Fruit fly (Drosophila melanogaster) whole organism, wandering third instar larva: ENCODE data around the gene beta4GalNAcTB.
A peak's percentile ranks its signal among the peaks of the same experiment; 100 is the strongest.

Source experiments
- Abd-B ChIP-seq: fragments of >200 bp; optimal IDR thresholded peaks from 2 replicates; lab custom pipeline; 2017; ENCODE audit warnings: missing biosample characterization, missing genetic modification characterization
- CG32264 ChIP-seq: fragments of 200-800 bp; sonication (Bioruptor generic); optimal IDR thresholded peaks from 2 replicates; lab custom pipeline; 2016; ENCODE audit warnings: missing biosample characterization, missing genetic modification characterization
- CG9705 ChIP-seq: fragments of 200-800 bp; sonication (Bioruptor generic); optimal IDR thresholded peaks from 2 replicates; lab custom pipeline; 2018; ENCODE audit warnings: missing biosample characterization, mild to moderate bottlenecking, missing genetic modification characterization
- CrebA ChIP-seq: fragments of 200-800 bp; sonication (Bioruptor generic); optimal IDR thresholded peaks from 2 replicates; lab custom pipeline; 2016; ENCODE audit warnings: missing biosample characterization, mild to moderate bottlenecking, missing genetic modification characterization, borderline replicate concordance
- Dfd ChIP-seq: fragments of >200 bp; optimal IDR thresholded peaks from 2 replicates; lab custom pipeline; 2017; ENCODE audit warnings: missing biosample characterization, missing genetic modification characterization
- GATAd ChIP-seq: sonication (Bioruptor generic); optimal IDR thresholded peaks from 2 replicates; lab custom pipeline; 2016; ENCODE audit warnings: missing biosample characterization, missing genetic modification characterization
- HLH106 ChIP-seq: fragments of 200-800 bp; optimal IDR thresholded peaks from 3 replicates; lab custom pipeline; 2019; ENCODE audit warnings: missing biosample characterization, mild to moderate bottlenecking, missing genetic modification characterization, moderate library complexity
- Hnf4 ChIP-seq: fragments of 200-800 bp; sonication (Bioruptor generic); optimal IDR thresholded peaks from 2 replicates; lab custom pipeline; 2016; ENCODE audit warnings: missing biosample characterization, mild to moderate bottlenecking, missing genetic modification characterization
- Hr83 ChIP-seq: fragments of 200-300 bp; sonication (Bioruptor generic); optimal IDR thresholded peaks from 2 replicates; lab custom pipeline; 2016; ENCODE audit warnings: missing biosample characterization, mild to moderate bottlenecking, missing genetic modification characterization, moderate library complexity; ENCODE audit not compliant: poor library complexity, severe bottlenecking
- Jra ChIP-seq: sonication (Bioruptor generic); optimal IDR thresholded peaks from 2 replicates; lab custom pipeline; 2016; ENCODE audit warnings: missing biosample characterization, missing genetic modification characterization
- Mio ChIP-seq: sonication (Bioruptor generic); optimal IDR thresholded peaks from 2 replicates; lab custom pipeline; 2016; ENCODE audit warnings: missing biosample characterization, missing genetic modification characterization
- Myc ChIP-seq: fragments of >200 bp; optimal IDR thresholded peaks from 2 replicates; lab custom pipeline; 2017
- N ChIP-seq: fragments of >200 bp; optimal IDR thresholded peaks from 2 replicates; lab custom pipeline; 2018; ENCODE audit warnings: missing biosample characterization, missing external identifiers, missing genetic modification characterization
- OdsH ChIP-seq: fragments of 200-800 bp; sonication (Bioruptor generic); optimal IDR thresholded peaks from 2 replicates; lab custom pipeline; 2016; ENCODE audit warnings: missing biosample characterization, mild to moderate bottlenecking, missing genetic modification characterization
- Rel ChIP-seq, 2 experiments: fragments of 200-800 bp; sonication (Bioruptor generic) in 1 of 2; optimal IDR thresholded peaks; 2 replicates in 1 of 2; 3 replicates in 1 of 2; lab custom pipeline; 2016 to 2019; ENCODE audit warnings: mild to moderate bottlenecking in 2 of 2, missing biosample characterization in 2 of 2, missing genetic modification characterization in 2 of 2, moderate library complexity in 1 of 2
- Sp1 ChIP-seq: fragments of 200-800 bp; sonication (Bioruptor generic); optimal IDR thresholded peaks from 3 replicates; lab custom pipeline; 2019; ENCODE audit warnings: missing biosample characterization, mild to moderate bottlenecking, missing genetic modification characterization, moderate library complexity
- Vsx2 ChIP-seq: fragments of 200-300, 225-300 bp; sonication (Bioruptor generic); optimal IDR thresholded peaks from 2 replicates; lab custom pipeline; 2018; ENCODE audit warnings: missing biosample characterization, missing genetic modification characterization; ENCODE audit not compliant: partially characterized antibody
- br ChIP-seq: fragments of 200-800 bp; sonication (Bioruptor generic); optimal IDR thresholded peaks from 2 replicates; lab custom pipeline; 2016; ENCODE audit warnings: missing biosample characterization, missing genetic modification characterization
- dl ChIP-seq, 2 experiments: fragments of 175-275, 200-275 bp in 1 of 2; fragments of 200-275 bp in 1 of 2; sonication (Bioruptor generic); optimal IDR thresholded peaks; lab custom pipeline; 2018; ENCODE audit warnings: mild to moderate bottlenecking in 2 of 2, missing biosample characterization in 2 of 2, missing genetic modification characterization in 2 of 2, moderate library complexity in 2 of 2; ENCODE audit not compliant: partially characterized antibody in 2 of 2, insufficient read depth in 1 of 2
- dmrt93B ChIP-seq: fragments of 200-800 bp; sonication (Bioruptor generic); optimal IDR thresholded peaks from 2 replicates; lab custom pipeline; 2018; ENCODE audit warnings: missing biosample characterization, mild to moderate bottlenecking, missing genetic modification characterization
- dsf ChIP-seq: sonication (Bioruptor generic); optimal IDR thresholded peaks from 2 replicates; lab custom pipeline; 2016; ENCODE audit warnings: missing biosample characterization, missing genetic modification characterization, borderline replicate concordance
- ey ChIP-seq: fragments of 200-800 bp; sonication (Bioruptor generic); optimal IDR thresholded peaks from 2 replicates; lab custom pipeline; 2016; ENCODE audit warnings: missing biosample characterization, missing genetic modification characterization
- foxo ChIP-seq, 2 experiments: fragments of 200-800 bp; sonication (Bioruptor generic); optimal IDR thresholded peaks; 2 replicates in 1 of 2; 3 replicates in 1 of 2; lab custom pipeline; 2016 to 2017; ENCODE audit warnings: missing biosample characterization in 2 of 2, missing genetic modification characterization in 2 of 2
- fru ChIP-seq: fragments of 200-800 bp; sonication (Bioruptor generic); optimal IDR thresholded peaks from 3 replicates; lab custom pipeline; 2016; ENCODE audit warnings: missing biosample characterization, mild to moderate bottlenecking, missing genetic modification characterization
- h ChIP-seq: fragments of 200-800 bp; sonication (Bioruptor generic); optimal IDR thresholded peaks from 3 replicates; lab custom pipeline; 2016; ENCODE audit warnings: missing biosample characterization, mild to moderate bottlenecking, missing genetic modification characterization
- jim ChIP-seq: fragments of 175-275, 200-325 bp; sonication (Bioruptor generic); optimal IDR thresholded peaks from 2 replicates; lab custom pipeline; 2016; ENCODE audit warnings: missing biosample characterization, mild to moderate bottlenecking, missing genetic modification characterization
- lola ChIP-seq: fragments of >200 bp; optimal IDR thresholded peaks from 2 replicates; lab custom pipeline; 2017; ENCODE audit warnings: missing biosample characterization, missing genetic modification characterization
- pan ChIP-seq: fragments of >200 bp; optimal IDR thresholded peaks from 2 replicates; lab custom pipeline; 2017
- rgr ChIP-seq: fragments of 200-800 bp; sonication (Bioruptor generic); optimal IDR thresholded peaks from 3 replicates; lab custom pipeline; 2016; ENCODE audit warnings: missing biosample characterization, mild to moderate bottlenecking, missing genetic modification characterization
- tai ChIP-seq: sonication (Bioruptor generic); optimal IDR thresholded peaks from 2 replicates; lab custom pipeline; 2016; ENCODE audit warnings: missing biosample characterization, missing genetic modification characterization
- usp ChIP-seq: fragments of >200 bp; optimal IDR thresholded peaks from 2 replicates; lab custom pipeline; 2017; ENCODE audit warnings: missing biosample characterization, missing genetic modification characterization
- woc ChIP-seq: sonication (Bioruptor generic); optimal IDR thresholded peaks from 2 replicates; lab custom pipeline; 2016; ENCODE audit warnings: missing biosample characterization, mild to moderate bottlenecking, missing genetic modification characterization

beta4GalNAcTB gene

dm6 chr3R:29032542-29032941 is 1.3 kb downstream of the beta4GalNAcTB start, which contains the start of gene Ssl2:
Gene Ssl2 (minus strand): TSS chr3R:29032642.
- TF ChIP-seq woc (GFP tag; lab: Kevin White, UChicago) (no peak), usp (no peak), dl (GFP tag; optimal IDR thresholded peaks at IDR 0.05; lab: Kevin White, UChicago; ENCODE audit: insufficient read depth in 1 of 2, partially characterized antibody in 2 of 2) (no peak), Jra (GFP tag; lab: Kevin White, UChicago) (no peak), N (GFP tag; lab: Kevin White, UChicago) (no peak), CG32264 (no peak), fru (no peak), foxo (GFP tag; optimal IDR thresholded peaks at IDR 0.05; lab: Kevin White, UChicago) (no peak), br (GFP tag; lab: Kevin White, UChicago) (no peak), dmrt93B (GFP tag; lab: Kevin White, UChicago) (no peak), GATAd (GFP tag; lab: Kevin White, UChicago) (no peak), dsf (GFP tag; lab: Kevin White, UChicago) (no peak), ey (no peak)

DNA sequence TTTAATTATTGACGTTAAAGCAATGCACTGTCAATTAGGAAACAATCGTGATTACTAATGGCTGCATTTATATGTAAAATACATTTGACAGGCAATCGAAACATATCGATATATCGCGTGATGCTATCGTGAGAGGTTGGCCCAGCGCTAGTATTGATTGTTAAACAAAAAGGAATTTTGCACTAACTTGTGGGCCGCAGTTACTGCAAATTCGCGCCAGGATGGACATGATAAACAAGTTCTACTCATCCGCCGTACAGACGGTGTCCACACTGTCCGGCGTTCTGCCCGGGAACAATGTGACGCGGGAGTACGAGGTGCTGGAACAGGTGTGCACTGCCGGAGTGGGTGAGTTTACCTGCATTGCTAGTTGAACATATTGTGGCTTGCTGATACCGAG is 6.7 kb downstream of the beta4GalNAcTB start, which contains the start of the genes eIF4E6 and CG1951:
Gene eIF4E6, minus strand, starts transcription at position 53 of the 400 bp plus-strand sequence.
Gene CG1951, plus strand, starts transcription at position 115 of the 400 bp plus-strand sequence.
- TF ChIP-seq Hr83 (GFP tag; lab: Kevin White, UChicago) (peak; percentile 19), OdsH (GFP tag; lab: Kevin White, UChicago) (no peak), h (peak; percentile 25), Rel (GFP tag; optimal IDR thresholded peaks at IDR 0.05; lab: Kevin White, UChicago) (no peak), Rel (tag; optimal IDR thresholded peaks at IDR 0.05; lab: Kevin White, UChicago) (peak; percentile 28), lola (GFP tag; lab: Kevin White, UChicago) (no peak)

DNA sequence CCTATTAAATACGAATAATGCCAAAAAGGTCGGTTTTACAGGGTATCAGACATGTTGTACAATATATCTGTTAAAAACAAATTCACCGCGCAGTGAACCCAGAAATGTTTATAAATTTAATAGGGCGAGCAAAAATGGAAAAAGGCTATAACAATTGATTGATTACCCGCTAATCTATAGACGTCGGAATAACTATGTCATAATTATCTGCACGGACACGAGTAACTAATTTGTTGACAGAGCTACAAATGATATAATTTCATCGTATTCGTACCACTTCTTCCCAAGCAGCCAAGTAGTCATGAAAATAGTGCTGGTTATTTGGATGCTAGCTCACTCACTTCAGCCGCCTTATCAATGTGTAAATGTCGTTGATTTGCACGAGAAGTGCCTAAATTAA is 9.1 kb downstream of the beta4GalNAcTB start, which contains the start of gene CG14518:
Gene CG14518, plus strand, starts transcription at position 301 of the 400 bp plus-strand sequence.
- TF ChIP-seq Vsx2 (GFP tag; lab: Kevin White, UChicago): no peak
- TF ChIP-seq Hr83 (GFP tag; lab: Kevin White, UChicago): no peak
- no peak for TF ChIP-seq CrebA (GFP tag; lab: Kevin White, UChicago)
- no peak for TF ChIP-seq CG32264
- TF ChIP-seq dl (GFP tag; optimal IDR thresholded peaks at IDR 0.05; lab: Kevin White, UChicago; ENCODE audit: insufficient read depth in 1 of 2, partially characterized antibody in 2 of 2): no peak
- no peak for TF ChIP-seq Jra (GFP tag; lab: Kevin White, UChicago)
- TF ChIP-seq pan (lab: Kevin White, UChicago): no peak
- no peak for TF ChIP-seq Rel (GFP tag; optimal IDR thresholded peaks at IDR 0.05; lab: Kevin White, UChicago)
- TF ChIP-seq Rel (tag; optimal IDR thresholded peaks at IDR 0.05; lab: Kevin White, UChicago): no peak
- TF ChIP-seq Hnf4 (GFP tag; lab: Kevin White, UChicago): no peak
- no peak for TF ChIP-seq fru
- TF ChIP-seq Sp1 (GFP tag; lab: Kevin White, UChicago): no peak

- TF ChIP-seq Myc (no peak), woc (GFP tag; lab: Kevin White, UChicago) (no peak), foxo (GFP tag; optimal IDR thresholded peaks at IDR 0.05; lab: Kevin White, UChicago) (no peak), Rel (GFP tag; optimal IDR thresholded peaks at IDR 0.05; lab: Kevin White, UChicago) (no peak), Rel (tag; optimal IDR thresholded peaks at IDR 0.05; lab: Kevin White, UChicago) (no peak), Dfd (no peak), Abd-B (no peak), lola (GFP tag; lab: Kevin White, UChicago) (no peak)
Measured at dm6 chr3R:29020366-29020765, 13.4 kb downstream of the beta4GalNAcTB start, which contains the start of gene wat. Gene wat (minus strand): TSS chr3R:29020406.

DNA sequence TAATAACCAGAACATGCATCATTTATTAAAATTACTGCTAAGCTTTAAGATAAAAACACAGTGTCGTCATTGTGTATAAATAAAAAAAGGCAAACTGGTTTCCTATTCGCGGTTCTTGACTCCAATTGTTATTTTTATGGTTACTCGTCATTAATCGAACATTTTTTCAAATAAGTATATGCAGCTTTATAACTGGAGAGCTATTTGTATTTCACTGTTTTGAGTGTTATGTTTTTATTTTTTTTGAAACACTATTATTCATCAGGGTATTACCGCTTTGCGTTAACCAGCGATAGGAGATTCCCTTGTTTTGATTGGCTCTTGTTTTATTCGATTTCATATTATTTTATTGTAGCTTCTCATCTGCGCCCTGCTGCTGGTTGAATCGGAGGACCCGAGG is 22.7 kb downstream of the beta4GalNAcTB start:
- TF ChIP-seq Hr83 (GFP tag; lab: Kevin White, UChicago): no peak

DNA sequence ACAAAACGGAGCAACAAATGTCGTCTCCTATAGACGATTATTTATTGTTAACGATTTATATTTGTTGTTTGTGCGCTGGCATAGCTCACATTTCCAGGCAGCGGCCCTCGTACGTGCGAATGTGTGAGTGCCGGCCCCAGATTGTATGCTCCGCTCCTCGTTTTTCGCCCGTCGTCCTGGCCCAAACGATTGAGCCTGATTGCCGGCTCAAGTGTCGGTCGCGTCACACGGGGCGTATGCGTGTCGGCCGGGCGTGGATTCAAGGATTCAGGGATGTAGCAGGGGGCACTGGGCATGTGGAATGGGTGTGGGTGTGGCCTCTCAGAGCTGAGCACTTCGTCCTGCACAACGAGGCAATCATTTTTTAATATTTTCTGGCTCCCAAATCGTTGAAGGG is 28.2 kb downstream of the beta4GalNAcTB start:
- TF ChIP-seq jim (GFP tag; lab: Kevin White, UChicago) (no peak), Mio (GFP tag; lab: Kevin White, UChicago) (no peak), Hr83 (GFP tag; lab: Kevin White, UChicago) (no peak), CG32264 (no peak), Jra (GFP tag; lab: Kevin White, UChicago) (no peak), CG9705 (GFP tag; lab: Kevin White, UChicago) (no peak), Dfd (no peak), dmrt93B (GFP tag; lab: Kevin White, UChicago) (no peak), tai (GFP tag; lab: Kevin White, UChicago) (no peak), h (no peak), br (GFP tag; lab: Kevin White, UChicago) (no peak), rgr (GFP tag; lab: Kevin White, UChicago) (no peak), HLH106 (tag; lab: Kevin White, UChicago) (no peak), OdsH (GFP tag; lab: Kevin White, UChicago) (no peak)
